Fruit fly (Drosophila melanogaster) whole organism, embryonic: ENCODE data around the gene CG18557.

Source experiments
- B-H1 ChIP-seq: fragments of 200-800 bp; sonication (Bioruptor generic); IDR thresholded peaks from 3 replicates; pipeline ENCODE4 v1.3.6; 2022; ENCODE audit warnings: missing biosample characterization, missing genetic modification characterization
- CG10654 ChIP-seq: fragments of 200-800 bp; sonication (Bioruptor generic); optimal IDR thresholded peaks from 2 replicates; lab custom pipeline; 2016; ENCODE audit warnings: missing biosample characterization, missing genetic modification characterization
- CG11504 ChIP-seq: fragments of 200-800 bp; sonication (Bioruptor generic); optimal IDR thresholded peaks from 3 replicates; lab custom pipeline; 2019; ENCODE audit warnings: missing biosample characterization, mild to moderate bottlenecking, missing genetic modification characterization, moderate library complexity
- CG11696 ChIP-seq: fragments of 200-800 bp; sonication (Bioruptor generic); IDR thresholded peaks from 2 replicates; pipeline ENCODE4 v1.3.6; 2022; ENCODE audit warnings: missing biosample characterization, missing genetic modification characterization
- CG12744 ChIP-seq: fragments of 200-800 bp; sonication (Bioruptor generic); optimal IDR thresholded peaks from 2 replicates; lab custom pipeline; 2016; ENCODE audit warnings: missing biosample characterization, missing genetic modification characterization
- CG13123 ChIP-seq: fragments of 200-800 bp; sonication (Bioruptor generic); optimal IDR thresholded peaks from 2 replicates; lab custom pipeline; 2016; ENCODE audit warnings: missing biosample characterization, missing genetic modification characterization
- CG1792 ChIP-seq: fragments of 200-800 bp; sonication (Bioruptor generic); optimal IDR thresholded peaks from 2 replicates; lab custom pipeline; 2016; ENCODE audit warnings: missing biosample characterization, missing genetic modification characterization
- CG18599 ChIP-seq: fragments of 200-800 bp; sonication (Bioruptor generic); optimal IDR thresholded peaks from 3 replicates; lab custom pipeline; 2017; ENCODE audit warnings: missing biosample characterization, missing genetic modification characterization, mild to moderate bottlenecking, moderate library complexity, missing genetic modification reagents
- CG31365 ChIP-seq: fragments of 200-800 bp; sonication (Bioruptor generic); optimal IDR thresholded peaks from 2 replicates; lab custom pipeline; 2018; ENCODE audit warnings: missing biosample characterization, mild to moderate bottlenecking, missing genetic modification characterization
- CG3407 ChIP-seq: fragments of 200-800 bp; sonication (Bioruptor generic); optimal IDR thresholded peaks from 2 replicates; lab custom pipeline; 2018; ENCODE audit warnings: missing biosample characterization, mild to moderate bottlenecking, missing genetic modification characterization
- CG34376 ChIP-seq: fragments of 200-800 bp; sonication (Bioruptor generic); optimal IDR thresholded peaks from 2 replicates; lab custom pipeline; 2018; ENCODE audit warnings: missing biosample characterization, mild to moderate bottlenecking, missing genetic modification characterization
- CG6654 ChIP-seq: fragments of 200-800 bp; sonication (Bioruptor generic); optimal IDR thresholded peaks from 2 replicates; lab custom pipeline; 2017; ENCODE audit warnings: missing biosample characterization, mild to moderate bottlenecking, missing genetic modification characterization
- CG6765 ChIP-seq: fragments of 200-800 bp; sonication (Bioruptor generic); optimal IDR thresholded peaks from 3 replicates; lab custom pipeline; 2017; ENCODE audit warnings: missing biosample characterization, mild to moderate bottlenecking, missing genetic modification characterization
- CG7556 ChIP-seq: fragments of 200-800 bp; sonication (Bioruptor generic); optimal IDR thresholded peaks from 2 replicates; lab custom pipeline; 2017; ENCODE audit warnings: missing biosample characterization, mild to moderate bottlenecking, missing genetic modification characterization
- CG9817 ChIP-seq: fragments of 200-800 bp; sonication (Bioruptor generic); optimal IDR thresholded peaks from 2 replicates; lab custom pipeline; 2018; ENCODE audit warnings: missing biosample characterization, mild to moderate bottlenecking, missing genetic modification characterization, moderate library complexity
- CkIIα-i1 ChIP-seq: fragments of 200-800 bp; sonication (Bioruptor generic); IDR thresholded peaks from 2 replicates; pipeline ENCODE4 v1.3.6; 2022; ENCODE audit warnings: missing biosample characterization, missing genetic modification characterization
- Deaf1 ChIP-seq: fragments of 200-800 bp; optimal IDR thresholded peaks from 3 replicates; lab custom pipeline; 2019; ENCODE audit warnings: missing biosample characterization, mild to moderate bottlenecking, missing genetic modification characterization, moderate library complexity
- Dip2 ChIP-seq: fragments of 200-800 bp; sonication (Bioruptor generic); IDR thresholded peaks from 2 replicates; pipeline ENCODE4 v1.3.6; 2022; ENCODE audit warnings: missing biosample characterization, missing genetic modification characterization
- Dp ChIP-seq: fragments of 200-800 bp; sonication (Bioruptor generic); optimal IDR thresholded peaks from 2 replicates; lab custom pipeline; 2018; ENCODE audit warnings: missing biosample characterization, mild to moderate bottlenecking, missing genetic modification characterization, moderate library complexity
- E2f2 ChIP-seq: fragments of 200-800 bp; sonication (Bioruptor generic); IDR thresholded peaks from 2 replicates; pipeline ENCODE4 v1.3.6; 2022; ENCODE audit warnings: missing biosample characterization, missing genetic modification characterization
- Fer3 ChIP-seq: fragments of 200-800 bp; sonication (Bioruptor generic); optimal IDR thresholded peaks from 2 replicates; lab custom pipeline; 2018; ENCODE audit warnings: missing biosample characterization, mild to moderate bottlenecking, missing genetic modification characterization, moderate library complexity
- MESR4 ChIP-seq: fragments of 200-800 bp; sonication (Bioruptor generic); optimal IDR thresholded peaks from 2 replicates; lab custom pipeline; 2018; ENCODE audit warnings: missing biosample characterization, mild to moderate bottlenecking, missing genetic modification characterization, moderate library complexity
- NFAT ChIP-seq: fragments of 200-800 bp; sonication (Bioruptor generic); IDR thresholded peaks from 2 replicates; pipeline ENCODE4 v1.3.6; 2022; ENCODE audit warnings: missing biosample characterization, missing genetic modification characterization
- Nf-YA ChIP-seq: fragments of 200-800 bp; sonication (Bioruptor generic); IDR thresholded peaks from 2 replicates; pipeline ENCODE4 v1.3.6; 2022; ENCODE audit warnings: missing biosample characterization, missing genetic modification characterization
- Nf-YB ChIP-seq: fragments of 200-800 bp; sonication (Bioruptor generic); optimal IDR thresholded peaks from 3 replicates; lab custom pipeline; 2019; ENCODE audit warnings: missing biosample characterization, mild to moderate bottlenecking, missing genetic modification characterization, moderate library complexity
- Nf-YC ChIP-seq: fragments of 200-800 bp; optimal IDR thresholded peaks from 3 replicates; lab custom pipeline; 2019; ENCODE audit warnings: missing biosample characterization, mild to moderate bottlenecking, missing genetic modification characterization, moderate library complexity
- Oli ChIP-seq: fragments of 200-800 bp; sonication (Bioruptor generic); optimal IDR thresholded peaks from 2 replicates; lab custom pipeline; 2018; ENCODE audit warnings: missing biosample characterization, mild to moderate bottlenecking, missing genetic modification characterization, moderate library complexity
- chinmo ChIP-seq: fragments of 200-800 bp; sonication (Bioruptor generic); IDR thresholded peaks from 4 replicates; pipeline ENCODE4 v1.3.6; 2022; ENCODE audit warnings: missing biosample characterization, missing genetic modification characterization; ENCODE audit not compliant: partially characterized antibody
- chn ChIP-seq: fragments of 200-800 bp; sonication (Bioruptor generic); optimal IDR thresholded peaks from 2 replicates; lab custom pipeline; 2016; ENCODE audit warnings: missing biosample characterization, missing genetic modification characterization
- croc ChIP-seq: fragments of 200-800 bp; sonication (Bioruptor generic); conservative IDR thresholded peaks from 3 replicates; pipeline ENCODE4 v1.3.6; 2022; ENCODE audit warnings: missing biosample characterization, missing genetic modification characterization
- dati ChIP-seq: fragments of 200-800 bp; sonication (Bioruptor generic); IDR thresholded peaks from 2 replicates; pipeline ENCODE4 v1.3.6; 2022; ENCODE audit warnings: missing biosample characterization, missing genetic modification characterization
- fd102C ChIP-seq: fragments of 200-800 bp; sonication (Bioruptor generic); optimal IDR thresholded peaks from 2 replicates; lab custom pipeline; 2018; ENCODE audit warnings: missing biosample characterization, mild to moderate bottlenecking, missing genetic modification characterization, moderate library complexity
- fd3F ChIP-seq: fragments of 200-800 bp; sonication (Bioruptor generic); optimal IDR thresholded peaks from 2 replicates; lab custom pipeline; 2018; ENCODE audit warnings: missing biosample characterization, mild to moderate bottlenecking, missing genetic modification characterization, moderate library complexity
- fu2 ChIP-seq: fragments of 200-800 bp; sonication (Bioruptor generic); optimal IDR thresholded peaks from 2 replicates; lab custom pipeline; 2016; ENCODE audit warnings: missing biosample characterization, missing genetic modification characterization
- gcm ChIP-seq: fragments of 200-800 bp; sonication (Bioruptor generic); optimal IDR thresholded peaks from 2 replicates; lab custom pipeline; 2019; ENCODE audit warnings: missing biosample characterization, mild to moderate bottlenecking, missing genetic modification characterization, moderate library complexity
- gsb-n ChIP-seq: fragments of 200-800 bp; sonication (Bioruptor generic); optimal IDR thresholded peaks from 3 replicates; lab custom pipeline; 2018; ENCODE audit warnings: missing biosample characterization, mild to moderate bottlenecking, missing genetic modification characterization
- kni ChIP-seq: fragments of 200-800 bp; sonication (Bioruptor generic); optimal IDR thresholded peaks from 3 replicates; lab custom pipeline; 2017; ENCODE audit warnings: mild to moderate bottlenecking, missing biosample characterization, missing genetic modification reagents, missing genetic modification characterization
- pzg ChIP-seq: fragments of 200-800 bp; sonication (Bioruptor generic); optimal IDR thresholded peaks from 3 replicates; lab custom pipeline; 2018; ENCODE audit warnings: missing biosample characterization, mild to moderate bottlenecking, missing genetic modification characterization, moderate library complexity
- seq ChIP-seq: fragments of 200-800 bp; sonication (Bioruptor generic); IDR thresholded peaks from 2 replicates; pipeline ENCODE4 v1.3.6; 2022; ENCODE audit warnings: missing biosample characterization, missing genetic modification characterization
- sim ChIP-seq: fragments of 200-800 bp; sonication (Bioruptor generic); IDR thresholded peaks from 2 replicates; pipeline ENCODE4 v1.3.6; 2022; ENCODE audit warnings: missing biosample characterization, missing genetic modification characterization
- tin ChIP-seq: fragments of 200-800 bp; sonication (Bioruptor generic); optimal IDR thresholded peaks from 3 replicates; lab custom pipeline; 2016; ENCODE audit warnings: missing biosample characterization, missing genetic modification characterization
- usp ChIP-seq: fragments of >200 bp; optimal IDR thresholded peaks from 2 replicates; lab custom pipeline; 2017; ENCODE audit warnings: missing biosample characterization, missing genetic modification characterization

Gene CG18557

dm6 chr2L:2815673-2816072, 29.9 kb downstream of the CG18557 start, which contains the start of gene G6P (continued):
- no peak for TF ChIP-seq CG18599
- no peak for TF ChIP-seq kni
- no peak for TF ChIP-seq CG7556 (GFP tag; lab: Kevin White, UChicago)
- TF ChIP-seq CG31365, result peak; percentile 94
- TF ChIP-seq CG9817 (tag; lab: Kevin White, UChicago), result no peak
- no peak for TF ChIP-seq Deaf1 (tag; lab: Kevin White, UChicago)
- no peak for TF ChIP-seq CG34376 (GFP tag; lab: Kevin White, UChicago)
- no peak for TF ChIP-seq CG11696
- TF ChIP-seq E2f2 (GFP tag; lab: Robert Waterston, UW), result peak; percentile 75
- TF ChIP-seq fd102C, result no peak
- no peak for TF ChIP-seq Oli (tag; lab: Kevin White, UChicago)
- no peak for TF ChIP-seq CG10654 (GFP tag; lab: Kevin White, UChicago)
- TF ChIP-seq fu2 (GFP tag; lab: Kevin White, UChicago), result no peak
- TF ChIP-seq chinmo, result no peak
- TF ChIP-seq seq, result peak; percentile 42; the same call in 1 of the 2 replicates
- no peak for TF ChIP-seq NFAT (GFP tag; lab: Robert Waterston, UW)
- no peak for TF ChIP-seq gcm (GFP tag; lab: Kevin White, UChicago)
- TF ChIP-seq pzg (GFP tag; lab: Kevin White, UChicago), result peak; percentile 15
- TF ChIP-seq CG11504 (tag; lab: Kevin White, UChicago), result no peak
- TF ChIP-seq Dp (GFP tag; lab: Kevin White, UChicago), result peak; percentile 70
- TF ChIP-seq MESR4 (GFP tag; lab: Kevin White, UChicago), result no peak
- no peak for TF ChIP-seq Nf-YC (tag; lab: Kevin White, UChicago)
- no peak for TF ChIP-seq CG3407

- TF ChIP-seq gsb-n (tag; lab: Kevin White, UChicago) (no peak), CG6765 (GFP tag; lab: Kevin White, UChicago) (no peak), fd3F (GFP tag; lab: Kevin White, UChicago) (no peak), dati (GFP tag; lab: Robert Waterston, UW) (no peak), CG1792 (GFP tag; lab: Kevin White, UChicago) (no peak)
Measured at dm6 chr2L:2812137-2812536, 33.4 kb downstream of the CG18557 start, which contains the start of gene CG2964. Gene CG2964, plus strand, starts transcription at chr2L:2812437.

dm6 chr2L:2810831-2811230, 34.7 kb downstream of the CG18557 start:
- TF ChIP-seq usp (no peak), croc (GFP tag; lab: Robert Waterston, UW) (no peak), CG13123 (GFP tag; lab: Kevin White, UChicago) (no peak), Nf-YA (GFP tag; lab: Robert Waterston, UW) (no peak), Fer3 (tag; lab: Kevin White, UChicago) (no peak), MESR4 (GFP tag; lab: Kevin White, UChicago) (no peak), tin (GFP tag; lab: Kevin White, UChicago) (no peak), chn (GFP tag; lab: Kevin White, UChicago) (no peak), CkIIα-i1 (GFP tag; lab: Robert Waterston, UW) (no peak), CG6654 (GFP tag; lab: Kevin White, UChicago) (no peak), B-H1 (GFP tag; lab: Robert Waterston, UW) (no peak), sim (GFP tag; lab: Robert Waterston, UW) (no peak), Nf-YB (GFP tag; lab: Kevin White, UChicago) (no peak), CG12744 (GFP tag; lab: Kevin White, UChicago) (no peak), Dip2 (GFP tag; lab: Robert Waterston, UW) (no peak)
